Fruit fly (Drosophila melanogaster): ENCODE measurements around the gene ATP6AP2.

ATP6AP2 gene

dm6 chr3R:9239941-9240400, 20.5 kb upstream of the ATP6AP2 start (continued):
- TF ChIP-seq CG1832 (GFP tag; optimal IDR thresholded peaks at IDR 0.05) (no peak), CG5245 (GFP tag; optimal IDR thresholded peaks at IDR 0.05) (no peak), CG9727 (GFP tag; optimal IDR thresholded peaks at IDR 0.05) (peak; percentile 16), dpn (GFP tag; optimal IDR thresholded peaks at IDR 0.05) (peak in 1 of 2 experiments; percentile 6), CG1647 (GFP tag; optimal IDR thresholded peaks at IDR 0.05) (no peak), CG2678 (tag; optimal IDR thresholded peaks at IDR 0.05) (peak; percentile 4), CG13624 (GFP tag; optimal IDR thresholded peaks at IDR 0.05) (peak; percentile 15), CG2129 (GFP tag; IDR thresholded peaks at IDR 0.05; ENCODE audit: partially characterized antibody) (peak; percentile 66), ttk (GFP tag; IDR thresholded peaks at IDR 0.05) (no peak), CG34422 (GFP tag; IDR thresholded peaks at IDR 0.05) (peak; percentile 36; the same call in 1 of the 3 replicates), hbn (GFP tag; IDR thresholded peaks at IDR 0.05; ENCODE audit: partially characterized antibody) (peak; percentile 80), inv (GFP tag; IDR thresholded peaks at IDR 0.05; ENCODE audit: partially characterized antibody) (peak; percentile 65), CG4282 (GFP tag; optimal IDR thresholded peaks at IDR 0.05) (peak; percentile 33), Doc3 (GFP tag; IDR thresholded peaks at IDR 0.05; ENCODE audit: partially characterized antibody) (peak; percentile 70), CG4854 (GFP tag; optimal IDR thresholded peaks at IDR 0.05) (no peak), HLH4C (GFP tag; IDR thresholded peaks at IDR 0.05; ENCODE audit: partially characterized antibody) (peak; percentile 88), CG16813 (GFP tag; IDR thresholded peaks at IDR 0.05; ENCODE audit: partially characterized antibody) (peak; percentile 79), Bgb (GFP tag; IDR thresholded peaks at IDR 0.05; ENCODE audit: partially characterized antibody) (peak; percentile 86), chinmo (GFP tag; IDR thresholded peaks at IDR 0.05; ENCODE audit: partially characterized antibody) (peak; percentile 97), CG8924 (tag; optimal IDR thresholded peaks at IDR 0.05) (peak; percentile 22), Nf-YC (tag; optimal IDR thresholded peaks at IDR 0.05) (peak; percentile 27), Dp (GFP tag; optimal IDR thresholded peaks at IDR 0.05) (peak; percentile 80), Dll (GFP tag; IDR thresholded peaks at IDR 0.05; ENCODE audit: partially characterized antibody) (peak; percentile 86), gro (GFP tag; optimal IDR thresholded peaks at IDR 0.05) (peak; percentile 60), Sin3A (optimal IDR thresholded peaks at IDR 0.05) (peak; percentile 8), onecut (GFP tag; IDR thresholded peaks at IDR 0.05) (no peak), grn (GFP tag; optimal IDR thresholded peaks at IDR 0.05) (no peak), CG18262 (tag; optimal IDR thresholded peaks at IDR 0.05) (peak; percentile 25), Myb (GFP tag; optimal IDR thresholded peaks at IDR 0.05) (peak; percentile 94), CG12391 (tag; optimal IDR thresholded peaks at IDR 0.05) (peak; percentile 28), CG17568 (GFP tag; optimal IDR thresholded peaks at IDR 0.05) (peak; percentile 14), CG17829 (tag; optimal IDR thresholded peaks at IDR 0.05) (peak; percentile 75), gfzf (GFP tag; optimal IDR thresholded peaks at IDR 0.05) (peak; percentile 52), CG17186 (GFP tag; optimal IDR thresholded peaks at IDR 0.05) (peak; percentile 89), ato (GFP tag; IDR thresholded peaks at IDR 0.05; ENCODE audit: partially characterized antibody) (peak; percentile 87), caup (GFP tag; optimal IDR thresholded peaks at IDR 0.05; ENCODE audit: severe bottlenecking) (no peak), YL-1 (GFP tag; optimal IDR thresholded peaks at IDR 0.05) (peak; percentile 94), amos (GFP tag; IDR thresholded peaks at IDR 0.05; ENCODE audit: partially characterized antibody) (peak; percentile 79), ewg (GFP tag; optimal IDR thresholded peaks at IDR 0.05) (peak; percentile 69), nerfin-1 (tag; optimal IDR thresholded peaks at IDR 0.05) (peak; percentile 21), Mad (GFP tag; optimal IDR thresholded peaks at IDR 0.05) (no peak), CG33213 (GFP tag; optimal IDR thresholded peaks at IDR 0.05) (peak; percentile 27), D (optimal IDR thresholded peaks at IDR 0.05) (no peak), D (GFP tag; optimal IDR thresholded peaks at IDR 0.05) (no peak), pho (GFP tag; optimal IDR thresholded peaks at IDR 0.05) (no peak), CG17361 (GFP tag; IDR thresholded peaks at IDR 0.05) (peak; percentile 40; the same call in 2 of the 3 replicates), CG31388 (GFP tag; optimal IDR thresholded peaks at IDR 0.05) (no peak), NC2α (GFP tag; optimal IDR thresholded peaks at IDR 0.05) (no peak), CG6791 (GFP tag; IDR thresholded peaks at IDR 0.05; ENCODE audit: partially characterized antibody) (peak; percentile 86)
